Worm (Caenorhabditis elegans) whole organism, L3 larva: Measurements from ENCODE around the gene wht-7.

Source experiments
- R02D3.7 ChIP-seq: fragments of 150-350 bp; optimal IDR thresholded peaks from 2 replicates; lab custom pipeline; 2014; ENCODE audit warnings: missing biosample characterization, missing genetic modification characterization
- nhr-11 ChIP-seq: fragments of 150-350 bp; optimal IDR thresholded peaks from 2 replicates; lab custom pipeline; 2014; ENCODE audit warnings: missing biosample characterization, missing genetic modification characterization
- nhr-25 ChIP-seq: sonication (generic microtip); optimal IDR thresholded peaks from 2 replicates; lab custom pipeline; 2017; ENCODE audit warnings: missing biosample characterization, missing genetic modification characterization
- nhr-77 ChIP-seq: fragments of 150-350 bp; optimal IDR thresholded peaks from 2 replicates; lab custom pipeline; 2014; ENCODE audit warnings: missing biosample characterization, missing genetic modification characterization
- snpc-4 ChIP-seq: fragments of 150-350 bp; optimal IDR thresholded peaks from 2 replicates; lab custom pipeline; 2014; ENCODE audit warnings: missing biosample characterization, missing genetic modification characterization

DNA sequence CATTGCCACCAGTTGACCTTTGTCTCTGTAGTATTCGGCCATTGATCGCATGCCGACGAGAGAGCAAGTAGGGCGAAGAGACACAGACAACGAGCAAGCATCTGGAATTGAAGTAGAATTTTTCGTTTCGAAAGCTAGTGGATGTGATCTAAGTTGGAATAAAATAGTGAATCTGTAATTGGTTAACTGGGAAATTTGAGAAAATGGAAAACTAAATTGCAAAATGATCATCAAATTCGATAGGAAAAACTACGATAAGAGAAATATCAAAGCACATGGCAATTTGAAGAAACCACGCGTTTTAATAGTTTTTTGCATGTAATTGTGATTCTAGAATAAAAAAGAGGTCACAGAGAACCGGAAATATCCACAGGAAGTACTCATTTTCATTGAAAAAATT is 27.4 kb upstream of the wht-7 start, which contains the start of gene F42A10.6:
- TF ChIP-seq nhr-25 (tag; lab: Kevin White, UChicago) (no peak), nhr-11 (tag; lab: Kevin White, UChicago) (no peak), nhr-77 (tag; lab: Kevin White, UChicago) (no peak), snpc-4 (tag; lab: Kevin White, UChicago) (no peak), R02D3.7 (no peak)
